Fruit fly (Drosophila melanogaster): ENCODE measurements around the gene Meltrin.

The Meltrin gene

DNA sequence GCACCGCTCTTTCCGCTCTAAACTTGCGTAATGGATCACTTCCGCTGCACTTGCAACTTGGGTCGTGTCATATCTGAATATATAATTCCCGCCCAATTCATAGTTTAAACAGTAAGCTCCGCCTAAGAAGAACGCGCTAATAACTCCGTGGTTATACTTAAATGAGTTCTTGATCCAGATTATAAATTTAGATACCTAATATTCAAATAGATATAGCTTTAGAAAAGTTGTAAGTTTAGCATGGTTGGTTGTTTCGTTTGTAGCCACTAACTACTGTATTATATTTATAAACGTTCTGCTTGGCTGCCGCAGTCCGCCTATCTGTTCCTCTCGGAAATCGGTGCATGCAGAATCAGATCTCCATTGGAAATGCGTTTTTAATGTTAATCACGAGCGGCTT lies 45.8 kb upstream of the Meltrin start (continued):
- TF ChIP-seq Asciz (GFP tag; optimal IDR thresholded peaks at IDR 0.05) (peak; percentile 14), MESR4 (GFP tag; optimal IDR thresholded peaks at IDR 0.05) (no peak), CG11696 (GFP tag; IDR thresholded peaks at IDR 0.05) (0 out of 2 replicates have a peak, but pooled peaks have one; percentile 44), Neu2 (GFP tag; optimal IDR thresholded peaks at IDR 0.05; ENCODE audit: borderline replicate concordance) (no peak), Eip74EF (GFP tag; optimal IDR thresholded peaks at IDR 0.05) (peak in 1 of 2 experiments; percentile 29), sisA (GFP tag; IDR thresholded peaks at IDR 0.05) (no peak; the same call in 1 of the 2 replicates), kni (GFP tag; optimal IDR thresholded peaks at IDR 0.05) (no peak), CG9797 (GFP tag; optimal IDR thresholded peaks at IDR 0.05) (no peak), unc-4 (GFP tag; IDR thresholded peaks at IDR 0.05; ENCODE audit: partially characterized antibody) (no peak), CG14441 (GFP tag; IDR thresholded peaks at IDR 0.05) (peak; percentile 48; the same call in 1 of the 2 replicates), Bgb (GFP tag; IDR thresholded peaks at IDR 0.05; ENCODE audit: partially characterized antibody) (no peak), dmrt99B (tag; optimal IDR thresholded peaks at IDR 0.05) (peak; percentile 67), crc (GFP tag; optimal IDR thresholded peaks at IDR 0.05) (no peak), ci (GFP tag; IDR thresholded peaks at IDR 0.05) (peak; percentile 86), CG18476 (GFP tag; optimal IDR thresholded peaks at IDR 0.05) (peak; percentile 37), bsh (GFP tag; optimal IDR thresholded peaks at IDR 0.05) (peak in 1 of 2 experiments; percentile 82), CG4282 (GFP tag; optimal IDR thresholded peaks at IDR 0.05) (no peak), nerfin-2 (GFP tag; IDR thresholded peaks at IDR 0.05; ENCODE audit: partially characterized antibody) (no peak), CG2712 (tag; optimal IDR thresholded peaks at IDR 0.05) (peak; percentile 76), caup (GFP tag; optimal IDR thresholded peaks at IDR 0.05; ENCODE audit: severe bottlenecking) (no peak), insv (GFP tag; optimal IDR thresholded peaks at IDR 0.05) (no peak), Trl (optimal IDR thresholded peaks at IDR 0.05) (no peak), Trl (GFP tag; optimal IDR thresholded peaks at IDR 0.05) (no peak), peb (GFP tag; IDR thresholded peaks at IDR 0.05) (0 out of 2 replicates have a peak, but pooled peaks have one; percentile 22), Spps (tag; optimal IDR thresholded peaks at IDR 0.05) (no peak), CG10147 (GFP tag; optimal IDR thresholded peaks at IDR 0.05) (no peak), CG7963 (GFP tag; IDR thresholded peaks at IDR 0.05; ENCODE audit: partially characterized antibody) (no peak), Hr51 (GFP tag; optimal IDR thresholded peaks at IDR 0.05) (peak in 1 of 2 experiments; percentile 13), CG1647 (GFP tag; optimal IDR thresholded peaks at IDR 0.05) (no peak), CG7556 (GFP tag; optimal IDR thresholded peaks at IDR 0.05) (peak; percentile 12), gt (GFP tag; IDR thresholded peaks at IDR 0.05) (peak; percentile 7; the same call in 1 of the 2 replicates), CG4617 (GFP tag; optimal IDR thresholded peaks at IDR 0.05; ENCODE audit: borderline replicate concordance) (no peak), prd (optimal IDR thresholded peaks at IDR 0.05) (no peak), prd (GFP tag; IDR thresholded peaks at IDR 0.05) (peak; percentile 88), fu2 (GFP tag; optimal IDR thresholded peaks at IDR 0.05) (no peak), p53 (GFP tag; optimal IDR thresholded peaks at IDR 0.05) (no peak), chinmo (GFP tag; IDR thresholded peaks at IDR 0.05; ENCODE audit: partially characterized antibody) (no peak), Sin3A (optimal IDR thresholded peaks at IDR 0.05) (no peak), CG10959 (GFP tag; IDR thresholded peaks at IDR 0.05) (peak; percentile 69), CG13296 (GFP tag; optimal IDR thresholded peaks at IDR 0.05) (no peak), psq (GFP tag; optimal IDR thresholded peaks at IDR 0.05) (no peak), CG12659 (GFP tag; optimal IDR thresholded peaks at IDR 0.05) (no peak), Sox100B (GFP tag; optimal IDR thresholded peaks at IDR 0.05) (peak; percentile 33), CoRest (tag; optimal IDR thresholded peaks at IDR 0.05) (peak; percentile 37), pho (GFP tag; optimal IDR thresholded peaks at IDR 0.05) (no peak), cg (GFP tag; optimal IDR thresholded peaks at IDR 0.05) (no peak), HLH54F (GFP tag; optimal IDR thresholded peaks at IDR 0.05) (no peak), B-H2 (GFP tag; optimal IDR thresholded peaks at IDR 0.05) (no peak), CG7987 (GFP tag; optimal IDR thresholded peaks at IDR 0.05) (no peak), hb (GFP tag; IDR thresholded peaks at IDR 0.05; ENCODE audit: partially characterized antibody) (no peak)

All from whole organism, embryonic.